Fruit fly (Drosophila melanogaster) S2 (cell line): ENCODE results near the gene CG14969.

Source experiments
- CG8478 ChIP-seq: fragments of >200 bp; optimal IDR thresholded peaks from 2 replicates; lab custom pipeline; 2018
- CTCF ChIP-seq, 2 experiments: fragments of >200 bp; optimal IDR thresholded peaks; 2 replicates each; lab custom pipeline; 2018

dm6 chr3L:3377965-3378292 lies 43.2 kb upstream of the CG14969 start, which contains the start of gene Ids:
- no peak for TF ChIP-seq CTCF (optimal IDR thresholded peaks at IDR 0.05; lab: Kevin White, UChicago)
- no peak for TF ChIP-seq CG8478 (lab: Kevin White, UChicago)
